Worm (Caenorhabditis elegans) whole organism, mixed stage, embryonic: ENCODE measurements around the gene perm-4.
A peak's percentile ranks its signal among the peaks of the same experiment; 100 is the strongest.

Experiments used
- M03D4.4 ChIP-seq: sonication (generic microtip); optimal IDR thresholded peaks from 2 replicates; lab custom pipeline; 2017; ENCODE audit warnings: mild to moderate bottlenecking, missing genetic modification characterization, missing compliant biosample characterization
- bed-3 ChIP-seq: fragments of 200-800 bp; sonication (Bioruptor generic); optimal IDR thresholded peaks from 3 replicates; lab custom pipeline; 2018; ENCODE audit warnings: mild to moderate bottlenecking, missing genetic modification characterization, moderate library complexity, missing compliant biosample characterization
- blmp-1 ChIP-seq: fragments of 150-350 bp; optimal IDR thresholded peaks from 2 replicates; lab custom pipeline; 2014; ENCODE audit warnings: missing biosample characterization, missing genetic modification characterization
- ceh-39 ChIP-seq: fragments of 150-350 bp; optimal IDR thresholded peaks from 2 replicates; lab custom pipeline; 2014; ENCODE audit warnings: missing biosample characterization, missing genetic modification characterization
- ceh-43 ChIP-seq: fragments of 200-800 bp; sonication (Bioruptor generic); optimal IDR thresholded peaks from 2 replicates; lab custom pipeline; 2018; ENCODE audit warnings: mild to moderate bottlenecking, missing genetic modification characterization, moderate library complexity, missing compliant biosample characterization
- ceh-83 ChIP-seq: fragments of 200-800 bp; sonication (Bioruptor generic); optimal IDR thresholded peaks from 2 replicates; lab custom pipeline; 2018; ENCODE audit warnings: mild to moderate bottlenecking, missing genetic modification characterization, missing compliant biosample characterization
- ces-1 ChIP-seq: fragments of 150-350 bp; optimal IDR thresholded peaks from 2 replicates; lab custom pipeline; 2014; ENCODE audit warnings: missing biosample characterization, missing genetic modification reagents, missing genetic modification characterization
- cnd-1 ChIP-seq: fragments of 200-800 bp; sonication (Bioruptor generic); optimal IDR thresholded peaks from 2 replicates; lab custom pipeline; 2018; ENCODE audit warnings: mild to moderate bottlenecking, missing genetic modification characterization, missing compliant biosample characterization
- drap-1 ChIP-seq: fragments of 200-800 bp; sonication (Bioruptor generic); optimal IDR thresholded peaks from 3 replicates; lab custom pipeline; 2018; ENCODE audit warnings: mild to moderate bottlenecking, missing genetic modification characterization, missing compliant biosample characterization
- elt-1 ChIP-seq: sonication (generic microtip); optimal IDR thresholded peaks from 2 replicates; lab custom pipeline; 2017; ENCODE audit warnings: missing genetic modification characterization, mild to moderate bottlenecking, missing compliant biosample characterization, antibody characterized with exemption, moderate library complexity, borderline replicate concordance; ENCODE audit not compliant: insufficient read depth
- elt-3 ChIP-seq: fragments of 150-350 bp; optimal IDR thresholded peaks from 2 replicates; lab custom pipeline; 2014; ENCODE audit warnings: missing biosample characterization, missing genetic modification characterization
- flh-1 ChIP-seq: fragments of 200-800 bp; sonication (Bioruptor generic); optimal IDR thresholded peaks from 2 replicates; lab custom pipeline; 2018; ENCODE audit warnings: mild to moderate bottlenecking, missing genetic modification characterization, moderate library complexity, missing compliant biosample characterization
- ham-2 ChIP-seq: fragments of 200-800 bp; sonication (Bioruptor generic); optimal IDR thresholded peaks from 2 replicates; lab custom pipeline; 2018; ENCODE audit warnings: mild to moderate bottlenecking, missing genetic modification characterization, missing compliant biosample characterization
- hlh-1 ChIP-seq: fragments of 150-350 bp; optimal IDR thresholded peaks from 2 replicates; lab custom pipeline; 2014; ENCODE audit warnings: missing biosample characterization, missing genetic modification reagents, missing genetic modification characterization
- lin-13 ChIP-seq: fragments of 150-350 bp; optimal IDR thresholded peaks from 2 replicates; lab custom pipeline; 2014; ENCODE audit warnings: missing biosample characterization, missing genetic modification characterization
- lin-32 ChIP-seq: fragments of 200-800 bp; sonication (Bioruptor generic); optimal IDR thresholded peaks from 2 replicates; lab custom pipeline; 2018; ENCODE audit warnings: mild to moderate bottlenecking, missing genetic modification characterization, missing compliant biosample characterization
- lsy-2 ChIP-seq: fragments of 150-350 bp; optimal IDR thresholded peaks from 2 replicates; lab custom pipeline; 2014; ENCODE audit warnings: missing biosample characterization, missing genetic modification characterization
- mab-5 ChIP-seq: fragments of 150-350 bp; optimal IDR thresholded peaks from 2 replicates; lab custom pipeline; 2014; ENCODE audit warnings: missing biosample characterization, missing genetic modification characterization
- mep-1 ChIP-seq: fragments of 150-350 bp; optimal IDR thresholded peaks from 2 replicates; lab custom pipeline; 2017; ENCODE audit warnings: missing biosample characterization, missing genetic modification reagents, missing genetic modification characterization, inconsistent platforms
- mls-2 ChIP-seq: sonication (generic microtip); optimal IDR thresholded peaks from 2 replicates; lab custom pipeline; 2016; ENCODE audit warnings: mild to moderate bottlenecking, missing genetic modification characterization, moderate library complexity, missing compliant biosample characterization
- nhr-12 ChIP-seq: fragments of 150-350 bp; optimal IDR thresholded peaks from 2 replicates; lab custom pipeline; 2014; ENCODE audit warnings: missing biosample characterization, missing genetic modification characterization
- nhr-2 ChIP-seq: fragments of 150-350 bp; optimal IDR thresholded peaks from 2 replicates; lab custom pipeline; 2014; ENCODE audit warnings: missing biosample characterization, missing genetic modification characterization
- nhr-237 ChIP-seq: fragments of 150-350 bp; optimal IDR thresholded peaks from 2 replicates; lab custom pipeline; 2014; ENCODE audit warnings: missing biosample characterization, missing genetic modification characterization
- nhr-28 ChIP-seq: fragments of 150-350 bp; optimal IDR thresholded peaks from 2 replicates; lab custom pipeline; 2014; ENCODE audit warnings: missing biosample characterization, missing genetic modification characterization
- nhr-76 ChIP-seq: sonication (generic microtip); optimal IDR thresholded peaks from 2 replicates; lab custom pipeline; 2017; ENCODE audit warnings: missing biosample characterization, missing genetic modification characterization
- pha-4 ChIP-seq: fragments of 150-350 bp; optimal IDR thresholded peaks from 2 replicates; lab custom pipeline; 2018; ENCODE audit warnings: missing biosample characterization, missing genetic modification reagents, missing genetic modification characterization
- sem-2 ChIP-seq: fragments of 200-800 bp; sonication (Bioruptor generic); optimal IDR thresholded peaks from 2 replicates; lab custom pipeline; 2018; ENCODE audit warnings: mild to moderate bottlenecking, missing genetic modification characterization, missing compliant biosample characterization
- snpc-4 ChIP-seq: fragments of 150-350 bp; optimal IDR thresholded peaks from 2 replicates; lab custom pipeline; 2014; ENCODE audit warnings: missing biosample characterization, missing genetic modification characterization
- sptf-1 ChIP-seq: sonication (generic microtip); optimal IDR thresholded peaks from 2 replicates; lab custom pipeline; 2017; ENCODE audit warnings: mild to moderate bottlenecking, missing genetic modification characterization, moderate library complexity, missing compliant biosample characterization
- tbx-8 ChIP-seq: fragments of 200-800 bp; sonication (Bioruptor generic); optimal IDR thresholded peaks from 2 replicates; lab custom pipeline; 2018; ENCODE audit warnings: mild to moderate bottlenecking, missing genetic modification characterization, moderate library complexity, missing compliant biosample characterization
- unc-120 ChIP-seq: sonication (generic microtip); optimal IDR thresholded peaks from 2 replicates; lab custom pipeline; 2017; ENCODE audit warnings: missing genetic modification characterization, missing compliant biosample characterization; ENCODE audit not compliant: poor library complexity, severe bottlenecking
- unc-39 ChIP-seq: fragments of 150-350 bp; optimal IDR thresholded peaks from 2 replicates; lab custom pipeline; 2014; ENCODE audit warnings: missing biosample characterization, missing genetic modification characterization
- unc-62 ChIP-seq: fragments of 150-350 bp; optimal IDR thresholded peaks from 2 replicates; lab custom pipeline; 2014; ENCODE audit warnings: missing biosample characterization, missing genetic modification reagents, missing genetic modification characterization
- zip-8 ChIP-seq: fragments of 150-350 bp; optimal IDR thresholded peaks from 2 replicates; lab custom pipeline; 2014; ENCODE audit warnings: missing biosample characterization, missing genetic modification characterization
- ztf-11 ChIP-seq: fragments of 150-350 bp; optimal IDR thresholded peaks from 2 replicates; lab custom pipeline; 2014; ENCODE audit warnings: missing biosample characterization, missing genetic modification characterization

perm-4 gene

ce11 chrIV:1110999-1111398, 13.9 kb downstream of the perm-4 start:
- TF ChIP-seq elt-1 (no peak), unc-62 (GFP tag; lab: Kevin White, UChicago) (peak; percentile 15)

DNA sequence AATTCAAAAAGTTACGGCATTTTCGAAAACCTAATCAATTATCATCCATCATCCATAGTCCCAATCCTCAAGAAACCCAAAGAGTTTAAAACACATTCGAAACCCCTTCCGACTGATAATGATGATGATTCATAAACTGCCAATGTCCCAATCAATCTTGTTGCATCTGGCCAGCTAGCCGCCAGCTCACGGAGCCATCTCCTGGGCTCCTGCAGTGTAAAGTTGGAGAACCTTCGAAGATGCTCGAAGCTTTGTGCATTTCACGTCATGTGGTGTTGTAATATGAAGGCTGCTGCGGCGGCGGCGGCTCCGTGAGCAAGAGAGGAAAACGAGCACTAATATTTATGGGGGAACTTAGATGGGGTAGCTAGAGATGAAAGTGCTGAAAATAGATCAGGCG, 16.9 kb downstream of the perm-4 start:
- TF ChIP-seq ztf-11 (tag; lab: Kevin White, UChicago) (no peak), mep-1 (tag; lab: Kevin White, UChicago) (no peak), lsy-2 (tag; lab: Kevin White, UChicago) (peak; percentile 43), sem-2 (no peak), nhr-28 (no peak), lin-32 (GFP tag; lab: Kevin White, UChicago) (no peak), mls-2 (tag; lab: Kevin White, UChicago) (no peak), unc-39 (tag; lab: Kevin White, UChicago) (no peak), drap-1 (GFP tag; lab: Kevin White, UChicago) (no peak), sptf-1 (peak; percentile 33), tbx-8 (no peak), ceh-39 (tag; lab: Kevin White, UChicago) (no peak), bed-3 (no peak), ham-2 (no peak), nhr-237 (tag; lab: Kevin White, UChicago) (no peak), zip-8 (tag; lab: Kevin White, UChicago) (no peak), nhr-76 (tag; lab: Kevin White, UChicago) (no peak), flh-1 (GFP tag; lab: Kevin White, UChicago) (no peak), ces-1 (GFP tag; lab: Kevin White, UChicago) (no peak), nhr-2 (tag; lab: Kevin White, UChicago) (no peak), lin-13 (tag; lab: Kevin White, UChicago) (no peak), mab-5 (peak; percentile 60), elt-1 (no peak), M03D4.4 (tag; lab: Kevin White, UChicago) (peak; percentile 51), blmp-1 (tag; lab: Kevin White, UChicago) (no peak), ceh-43 (GFP tag; lab: Kevin White, UChicago) (no peak), unc-120 (peak; percentile 86), pha-4 (tag; lab: Kevin White, UChicago) (no peak), nhr-12 (tag; lab: Kevin White, UChicago) (no peak), hlh-1 (tag; lab: Kevin White, UChicago) (peak; percentile 95), unc-62 (GFP tag; lab: Kevin White, UChicago) (peak; percentile 99), cnd-1 (tag; lab: Kevin White, UChicago) (no peak), ceh-83 (no peak), elt-3 (tag; lab: Kevin White, UChicago) (no peak), snpc-4 (no peak)

ce11 chrIV:1107190-1107589, 17.7 kb downstream of the perm-4 start, which contains the start of gene ost-1:
TSS of gene ost-1 (plus strand) at chrIV:1107396.
- TF ChIP-seq unc-62 (GFP tag; lab: Kevin White, UChicago) (peak; percentile 87), M03D4.4 (tag; lab: Kevin White, UChicago) (no peak), lin-32 (GFP tag; lab: Kevin White, UChicago) (no peak), hlh-1 (tag; lab: Kevin White, UChicago) (peak; percentile 74), unc-120 (peak; percentile 78), ztf-11 (tag; lab: Kevin White, UChicago) (no peak), nhr-2 (tag; lab: Kevin White, UChicago) (no peak)

DNA sequence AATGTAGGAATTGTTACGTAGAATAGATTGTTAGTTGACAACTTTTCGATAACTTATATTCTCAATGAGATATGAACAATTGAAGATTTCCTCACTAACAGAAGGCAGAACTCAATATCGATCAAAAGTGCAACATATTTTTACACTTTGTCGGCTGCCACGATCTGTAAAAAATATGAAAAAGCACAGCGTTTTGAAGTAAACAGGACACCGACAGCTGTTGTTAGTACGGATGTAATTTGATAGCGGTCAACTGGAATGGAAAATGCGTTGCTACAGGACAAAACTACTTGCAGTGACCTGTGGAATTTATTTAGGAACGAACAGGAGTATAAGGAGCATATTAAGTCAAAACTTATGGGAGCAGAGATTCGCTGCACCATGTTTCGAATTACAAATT, 18.9 kb downstream of the perm-4 start:
- TF ChIP-seq unc-39 (tag; lab: Kevin White, UChicago): no peak
- peak; percentile 83 for TF ChIP-seq hlh-1 (tag; lab: Kevin White, UChicago)

DNA sequence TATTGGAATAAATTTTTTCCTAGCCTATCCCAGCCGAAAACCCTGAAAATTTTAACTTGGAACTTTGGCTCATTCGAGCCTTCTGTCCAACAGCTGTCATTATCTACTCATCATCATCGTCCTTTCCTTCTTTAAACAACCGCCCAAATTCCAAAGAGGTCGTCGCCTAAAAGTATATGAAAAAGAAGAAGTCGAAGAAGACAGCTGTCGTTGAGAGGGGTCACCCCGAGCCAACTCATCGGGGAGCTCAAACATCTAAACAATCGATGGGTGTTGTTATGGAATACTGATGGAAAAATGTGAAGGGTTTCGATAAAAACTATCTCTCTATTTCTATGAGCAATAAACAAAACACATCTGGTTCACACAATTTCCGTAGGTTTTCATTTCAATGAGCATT, 19.8 kb downstream of the perm-4 start:
- TF ChIP-seq ceh-83: no peak
- no peak for TF ChIP-seq ceh-43 (GFP tag; lab: Kevin White, UChicago)
- TF ChIP-seq unc-120: peak; percentile 33
- no peak for TF ChIP-seq zip-8 (tag; lab: Kevin White, UChicago)
- TF ChIP-seq ces-1 (GFP tag; lab: Kevin White, UChicago): no peak
- no peak for TF ChIP-seq sptf-1
- no peak for TF ChIP-seq nhr-2 (tag; lab: Kevin White, UChicago)
- no peak for TF ChIP-seq nhr-76 (tag; lab: Kevin White, UChicago)
- no peak for TF ChIP-seq M03D4.4 (tag; lab: Kevin White, UChicago)
- TF ChIP-seq hlh-1 (tag; lab: Kevin White, UChicago): peak; percentile 95
- TF ChIP-seq flh-1 (GFP tag; lab: Kevin White, UChicago): no peak
- TF ChIP-seq ceh-39 (tag; lab: Kevin White, UChicago): no peak
- no peak for TF ChIP-seq cnd-1 (tag; lab: Kevin White, UChicago)
- no peak for TF ChIP-seq bed-3
- no peak for TF ChIP-seq mab-5
- TF ChIP-seq, all 35 proteins: peak for 2
